Worm (Caenorhabditis elegans) whole organism, L3 larva: ENCODE data around the gene adh-5.

Experiments used
- R02D3.7 ChIP-seq: fragments of 150-350 bp; optimal IDR thresholded peaks from 2 replicates; lab custom pipeline; 2014; ENCODE audit warnings: missing biosample characterization, missing genetic modification characterization
- ceh-16 ChIP-seq: sonication (generic microtip); optimal IDR thresholded peaks from 2 replicates; lab custom pipeline; 2017; ENCODE audit warnings: missing biosample characterization, missing genetic modification characterization
- ceh-82 ChIP-seq: fragments of 150-350 bp; optimal IDR thresholded peaks from 2 replicates; lab custom pipeline; 2014; ENCODE audit warnings: missing biosample characterization, missing genetic modification characterization
- ceh-9 ChIP-seq: sonication (generic microtip); optimal IDR thresholded peaks from 2 replicates; lab custom pipeline; 2018; ENCODE audit warnings: missing biosample characterization, missing genetic modification characterization
- daf-12 ChIP-seq: fragments of 150-350 bp; optimal IDR thresholded peaks from 2 replicates; lab custom pipeline; 2014; ENCODE audit warnings: missing biosample characterization, missing genetic modification reagents, missing genetic modification characterization
- egl-5 ChIP-seq: fragments of 150-350 bp; optimal IDR thresholded peaks from 2 replicates; lab custom pipeline; 2017; ENCODE audit warnings: missing biosample characterization, missing genetic modification reagents, missing genetic modification characterization, inconsistent platforms
- elt-2 ChIP-seq: sonication (generic microtip); optimal IDR thresholded peaks from 2 replicates; lab custom pipeline; 2016; ENCODE audit warnings: missing genetic modification reagents, mild to moderate bottlenecking, missing genetic modification characterization, missing compliant biosample characterization
- elt-3 ChIP-seq, 3 experiments: fragments of 150-350 bp in 1 of 3; sonication (generic microtip) in 2 of 3; optimal IDR thresholded peaks; 2 replicates in 2 of 3; 4 replicates in 1 of 3; lab custom pipeline; 2014 to 2017; ENCODE audit warnings: missing biosample characterization in 3 of 3, missing genetic modification characterization in 3 of 3
- fkh-10 ChIP-seq: sonication (generic microtip); optimal IDR thresholded peaks from 2 replicates; lab custom pipeline; 2017; ENCODE audit warnings: missing biosample characterization, missing genetic modification reagents, missing genetic modification characterization
- fkh-2 ChIP-seq: fragments of 150-350 bp; optimal IDR thresholded peaks from 2 replicates; lab custom pipeline; 2014; ENCODE audit warnings: missing biosample characterization, missing genetic modification reagents, missing genetic modification characterization
- fos-1 ChIP-seq: fragments of 150-350 bp; optimal IDR thresholded peaks from 2 replicates; lab custom pipeline; 2014; ENCODE audit warnings: missing biosample characterization, missing genetic modification characterization
- hmg-11 ChIP-seq: sonication (generic microtip); optimal IDR thresholded peaks from 2 replicates; lab custom pipeline; 2016; ENCODE audit warnings: missing genetic modification characterization, missing compliant biosample characterization
- jun-1 ChIP-seq: fragments of 150-350 bp; optimal IDR thresholded peaks from 2 replicates; lab custom pipeline; 2014; ENCODE audit warnings: missing biosample characterization, missing genetic modification reagents, missing genetic modification characterization
- lin-15B ChIP-seq: fragments of 150-350 bp; optimal IDR thresholded peaks from 2 replicates; lab custom pipeline; 2014; ENCODE audit warnings: missing biosample characterization, missing genetic modification characterization
- lin-39 ChIP-seq: fragments of 150-350 bp; optimal IDR thresholded peaks from 2 replicates; lab custom pipeline; 2018; ENCODE audit warnings: missing biosample characterization, missing genetic modification reagents, missing genetic modification characterization
- lsy-12 ChIP-seq: sonication (generic microtip); optimal IDR thresholded peaks from 2 replicates; lab custom pipeline; 2016; ENCODE audit warnings: mild to moderate bottlenecking, missing genetic modification characterization, missing compliant biosample characterization
- mdl-1 ChIP-seq: fragments of 150-350 bp; optimal IDR thresholded peaks from 2 replicates; lab custom pipeline; 2014; ENCODE audit warnings: missing biosample characterization, missing genetic modification characterization
- mml-1 ChIP-seq: fragments of 150-350 bp; sonication (generic microtip); optimal IDR thresholded peaks from 3 replicates; lab custom pipeline; 2014; ENCODE audit warnings: missing biosample characterization, missing genetic modification characterization
- nfya-1 ChIP-seq: sonication (generic microtip); optimal IDR thresholded peaks from 2 replicates; lab custom pipeline; 2017; ENCODE audit warnings: missing genetic modification characterization, mild to moderate bottlenecking, missing compliant biosample characterization, antibody characterized with exemption, moderate library complexity; ENCODE audit not compliant: insufficient read depth
- nhr-23 ChIP-seq: fragments of 150-350 bp; optimal IDR thresholded peaks from 2 replicates; lab custom pipeline; 2014; ENCODE audit warnings: missing biosample characterization, missing genetic modification reagents, missing genetic modification characterization
- nhr-237 ChIP-seq: fragments of 150-350 bp; optimal IDR thresholded peaks from 2 replicates; lab custom pipeline; 2014; ENCODE audit warnings: missing biosample characterization, missing genetic modification characterization
- nhr-25 ChIP-seq: sonication (generic microtip); optimal IDR thresholded peaks from 2 replicates; lab custom pipeline; 2017; ENCODE audit warnings: missing biosample characterization, missing genetic modification characterization
- nhr-28 ChIP-seq: fragments of 150-350 bp; optimal IDR thresholded peaks from 2 replicates; lab custom pipeline; 2014; ENCODE audit warnings: missing biosample characterization, missing genetic modification characterization
- nhr-43 ChIP-seq: sonication (generic microtip); optimal IDR thresholded peaks from 2 replicates; lab custom pipeline; 2016; ENCODE audit warnings: mild to moderate bottlenecking, missing genetic modification characterization, missing compliant biosample characterization; ENCODE audit not compliant: poor library complexity, severe bottlenecking
- nhr-67 ChIP-seq: fragments of 150-350 bp; optimal IDR thresholded peaks from 2 replicates; lab custom pipeline; 2014; ENCODE audit warnings: missing biosample characterization, missing genetic modification characterization
- nhr-76 ChIP-seq: fragments of 150-350 bp; sonication (generic microtip); optimal IDR thresholded peaks from 5 replicates; lab custom pipeline; 2014; ENCODE audit warnings: missing biosample characterization, missing genetic modification characterization
- nhr-77 ChIP-seq: fragments of 150-350 bp; optimal IDR thresholded peaks from 2 replicates; lab custom pipeline; 2014; ENCODE audit warnings: missing biosample characterization, missing genetic modification characterization
- pha-4 ChIP-seq: fragments of 150-350 bp; optimal IDR thresholded peaks from 2 replicates; lab custom pipeline; 2014; ENCODE audit warnings: missing biosample characterization, missing genetic modification reagents, missing genetic modification characterization
- pqm-1 ChIP-seq: fragments of 150-350 bp; optimal IDR thresholded peaks from 2 replicates; lab custom pipeline; 2017; ENCODE audit warnings: missing biosample characterization, missing genetic modification characterization, inconsistent platforms
- sea-2 ChIP-seq: fragments of 150-350 bp; sonication (generic microtip); optimal IDR thresholded peaks from 4 replicates; lab custom pipeline; 2014; ENCODE audit warnings: missing biosample characterization, missing genetic modification reagents, missing genetic modification characterization
- tbx-2 ChIP-seq: sonication (generic microtip); optimal IDR thresholded peaks from 2 replicates; lab custom pipeline; 2016; ENCODE audit warnings: mild to moderate bottlenecking, missing genetic modification characterization, missing compliant biosample characterization
- unc-39 ChIP-seq: sonication (generic microtip); optimal IDR thresholded peaks from 4 replicates; lab custom pipeline; 2017; ENCODE audit warnings: missing biosample characterization, missing genetic modification characterization
- zag-1 ChIP-seq: fragments of 150-350 bp; optimal IDR thresholded peaks from 2 replicates; lab custom pipeline; 2014; ENCODE audit warnings: missing biosample characterization, missing genetic modification characterization
- ztf-11 ChIP-seq: fragments of 150-350 bp; optimal IDR thresholded peaks from 2 replicates; lab custom pipeline; 2014; ENCODE audit warnings: missing biosample characterization, missing genetic modification characterization

Gene adh-5

DNA sequence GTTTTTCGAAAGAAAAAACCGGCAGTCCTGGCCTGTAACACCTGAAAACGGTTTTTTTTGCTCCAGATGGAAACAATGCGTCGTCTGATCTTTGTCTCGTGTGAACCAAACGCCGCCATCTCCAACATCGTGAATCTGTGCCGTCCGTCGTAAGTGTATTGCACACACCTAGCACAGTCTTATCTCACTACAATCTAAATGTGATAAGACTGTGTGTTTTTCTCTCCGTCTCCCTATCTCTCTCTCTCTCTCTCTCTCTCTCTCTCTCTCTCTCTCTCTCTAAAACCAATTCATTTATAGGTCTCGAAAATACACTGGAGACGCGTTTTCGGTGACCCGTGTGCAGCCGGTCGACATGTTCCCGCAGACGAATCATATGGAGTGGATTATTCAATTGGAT, 986 bp upstream of the adh-5 start:
- TF ChIP-seq zag-1 (tag; lab: Kevin White, UChicago) = no peak
- no peak for TF ChIP-seq fkh-10 (GFP tag; lab: Kevin White, UChicago)
- TF ChIP-seq elt-3 (tag; optimal IDR thresholded peaks at IDR 0.05; lab: Kevin White, UChicago) = peak in 1 of 3 experiments; percentile 61
- TF ChIP-seq elt-2 (tag; lab: Kevin White, UChicago) = peak; percentile 96
- TF ChIP-seq lsy-12 (tag; lab: Kevin White, UChicago) = no peak
- TF ChIP-seq pha-4 (tag; lab: Kevin White, UChicago) = peak; percentile 17
- TF ChIP-seq lin-15B (tag; lab: Kevin White, UChicago) = peak; percentile 55
- no peak for TF ChIP-seq nhr-77 (tag; lab: Kevin White, UChicago)
- no peak for TF ChIP-seq hmg-11 (tag; lab: Kevin White, UChicago)
- no peak for TF ChIP-seq tbx-2 (tag; lab: Kevin White, UChicago)
- TF ChIP-seq pqm-1 (tag; lab: Kevin White, UChicago) = peak; percentile 79
- TF ChIP-seq jun-1 (tag; lab: Kevin White, UChicago) = no peak
- TF ChIP-seq, all 47 proteins: peak for 5

DNA sequence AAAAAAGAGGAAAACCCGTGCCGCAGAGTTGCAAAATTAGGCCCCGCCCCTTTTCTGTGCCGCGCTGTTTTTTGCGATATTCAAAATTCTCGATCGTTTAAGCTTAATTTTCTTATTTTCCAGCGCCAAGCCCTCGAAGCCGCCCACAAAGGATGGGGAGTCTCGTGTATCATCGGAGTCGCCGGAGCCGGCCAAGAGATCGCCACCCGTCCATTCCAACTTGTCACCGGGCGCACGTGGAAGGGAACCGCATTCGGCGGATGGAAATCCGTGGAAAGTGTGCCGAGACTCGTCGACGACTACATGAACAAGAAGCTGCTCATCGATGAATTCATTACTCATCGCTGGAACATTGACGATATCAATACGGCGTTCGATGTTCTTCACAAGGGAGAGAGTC, 4.1 kb downstream of the adh-5 start:
- TF ChIP-seq nhr-67 (tag; lab: Kevin White, UChicago) (no peak), zag-1 (tag; lab: Kevin White, UChicago) (no peak), nhr-237 (tag; lab: Kevin White, UChicago) (no peak), nhr-43 (no peak), unc-39 (tag; lab: Kevin White, UChicago) (no peak), ceh-9 (tag; lab: Kevin White, UChicago) (no peak), ceh-16 (no peak)

DNA sequence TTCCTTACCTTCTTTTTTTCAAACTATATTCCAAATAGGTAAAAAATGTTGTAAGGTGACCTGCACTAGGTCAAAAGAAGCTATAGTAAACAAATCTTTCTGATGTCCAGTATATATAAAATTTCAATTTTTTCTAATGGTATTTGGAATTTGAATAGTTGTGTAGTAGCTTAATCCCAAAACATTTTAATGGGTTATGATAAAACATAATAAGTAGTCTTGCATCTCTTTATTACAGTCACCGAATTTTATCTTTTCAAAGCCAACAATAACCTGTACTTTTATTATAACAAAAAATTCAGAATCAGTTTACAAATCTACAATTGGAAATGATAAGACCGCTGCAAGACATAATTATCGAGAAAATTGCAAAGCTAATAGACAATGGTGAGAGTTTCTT, 5.9 kb downstream of the adh-5 start, which contains the start of gene H24K24.2:
Gene H24K24.2, plus strand, starts transcription at position 301 of the 400 bp plus-strand sequence.
- TF ChIP-seq nhr-43 (no peak), lin-39 (tag; lab: Kevin White, UChicago) (no peak), ceh-82 (tag; lab: Kevin White, UChicago) (no peak), ceh-16 (no peak), R02D3.7 (no peak), lin-15B (tag; lab: Kevin White, UChicago) (no peak), nhr-237 (tag; lab: Kevin White, UChicago) (no peak), nhr-67 (tag; lab: Kevin White, UChicago) (no peak), daf-12 (tag; lab: Kevin White, UChicago) (no peak), mdl-1 (tag; lab: Kevin White, UChicago) (no peak), zag-1 (tag; lab: Kevin White, UChicago) (no peak), nhr-77 (tag; lab: Kevin White, UChicago) (no peak), egl-5 (tag; lab: Kevin White, UChicago) (no peak), nfya-1 (no peak), fkh-2 (tag; lab: Kevin White, UChicago) (no peak), unc-39 (tag; lab: Kevin White, UChicago) (no peak), nhr-76 (tag; lab: Kevin White, UChicago) (no peak)

DNA sequence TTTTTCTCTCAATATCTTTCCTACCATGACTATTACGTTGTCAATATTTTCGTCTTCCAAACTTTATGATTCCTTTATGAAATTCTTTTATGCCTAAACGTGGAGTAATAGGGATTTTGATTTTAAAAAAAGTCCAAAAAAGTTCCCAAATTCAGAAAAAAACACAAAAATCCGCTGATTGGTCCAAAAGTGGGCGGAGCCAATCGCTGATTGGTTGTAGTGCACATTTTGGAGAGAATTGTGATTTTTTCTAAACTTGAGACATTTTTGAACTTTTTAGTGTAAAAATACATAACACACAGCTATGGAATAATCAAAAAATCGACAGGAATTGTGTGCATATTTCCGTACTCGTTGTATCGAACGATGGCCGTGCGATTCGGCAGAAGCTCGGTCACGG, 27.8 kb downstream of the adh-5 start:
- TF ChIP-seq nfya-1 (peak; percentile 79), lsy-12 (tag; lab: Kevin White, UChicago) (no peak), nhr-23 (tag; lab: Kevin White, UChicago) (no peak), nhr-77 (tag; lab: Kevin White, UChicago) (no peak), ceh-16 (no peak), fkh-10 (GFP tag; lab: Kevin White, UChicago) (no peak), zag-1 (tag; lab: Kevin White, UChicago) (no peak)

DNA sequence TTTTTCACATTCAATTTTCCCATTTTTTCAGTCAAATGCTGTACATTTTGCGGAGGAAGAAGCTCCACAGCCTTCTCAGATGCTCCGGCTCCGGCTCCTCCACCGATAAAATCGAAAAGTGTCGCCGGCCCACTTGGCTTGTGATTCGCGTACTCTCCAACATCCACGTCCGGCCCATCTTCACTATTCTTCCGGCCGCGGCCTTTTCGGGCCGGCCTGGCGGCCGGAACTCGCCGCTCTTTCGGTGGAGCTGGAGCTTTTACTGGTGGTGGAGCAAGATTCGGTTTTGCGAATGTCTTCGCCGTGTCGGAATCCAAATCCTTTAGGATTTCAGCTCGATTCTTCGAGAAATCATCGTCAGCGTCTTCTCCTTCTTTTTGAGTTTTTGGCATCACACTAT, 31.0 kb downstream of the adh-5 start:
- TF ChIP-seq fkh-2 (tag; lab: Kevin White, UChicago) (no peak), daf-12 (tag; lab: Kevin White, UChicago) (no peak), nhr-25 (no peak), nhr-28 (no peak), jun-1 (tag; lab: Kevin White, UChicago) (no peak)

DNA sequence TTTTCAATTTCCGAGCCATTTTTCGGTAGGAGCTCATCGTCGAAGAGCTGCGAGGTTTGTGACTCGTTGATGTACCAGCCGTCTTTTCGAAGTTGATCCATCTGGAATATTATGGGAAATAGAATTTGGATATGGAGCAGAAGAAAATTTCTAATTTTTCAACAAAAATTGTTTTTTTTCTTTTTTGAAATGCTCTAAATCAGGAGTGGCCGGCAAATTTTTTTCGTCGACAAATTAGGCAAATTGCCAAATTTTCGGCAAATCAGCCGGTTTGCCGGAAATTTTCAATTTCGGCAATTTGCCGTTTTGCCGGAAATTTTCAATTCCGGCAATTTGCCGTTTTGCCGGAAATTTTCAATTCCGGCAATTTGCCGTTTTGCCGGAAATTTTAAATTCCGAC, 33.6 kb downstream of the adh-5 start, which contains the start of gene Y50D4C.3:
Gene Y50D4C.3, minus strand, starts transcription at position 101 of the 400 bp plus-strand sequence.
- no peak for TF ChIP-seq R02D3.7
- TF ChIP-seq ztf-11 (tag; lab: Kevin White, UChicago) = no peak
- TF ChIP-seq nhr-76 (tag; lab: Kevin White, UChicago) = no peak
- TF ChIP-seq unc-39 (tag; lab: Kevin White, UChicago) = no peak
- no peak for TF ChIP-seq nfya-1
- no peak for TF ChIP-seq ceh-9 (tag; lab: Kevin White, UChicago)
- no peak for TF ChIP-seq fos-1
- TF ChIP-seq mml-1 (tag; lab: Kevin White, UChicago) = no peak
- TF ChIP-seq sea-2 (GFP tag; lab: Kevin White, UChicago) = no peak
